Fruit fly (Drosophila melanogaster): ENCODE results near the gene CG44098.

dm6 chr3R:4816018-4816417 is 43.0 kb upstream of the CG44098 start, which contains the start of gene BBS5:
- no peak for TF ChIP-seq yki (optimal IDR thresholded peaks at IDR 0.05)
- TF ChIP-seq stwl (tag; optimal IDR thresholded peaks at IDR 0.05) = no peak
- TF ChIP-seq ci (GFP tag; IDR thresholded peaks at IDR 0.05) = no peak
- TF ChIP-seq vnd (GFP tag; IDR thresholded peaks at IDR 0.05; ENCODE audit: partially characterized antibody) = no peak
- TF ChIP-seq CG2129 (GFP tag; IDR thresholded peaks at IDR 0.05; ENCODE audit: partially characterized antibody) = no peak
- TF ChIP-seq run (tag; optimal IDR thresholded peaks at IDR 0.05) = no peak
